Fruit fly (Drosophila melanogaster) whole organism, embryonic: ENCODE data around the gene Patj.

ENCODE experiments used
- Ada2b ChIP-seq: fragments of 200-800 bp; sonication (Bioruptor generic); IDR thresholded peaks from 2 replicates; pipeline ENCODE4 v1.3.6; 2022; ENCODE audit warnings: missing biosample characterization, missing genetic modification characterization
- CG11085 ChIP-seq: fragments of 200-800 bp; sonication (Bioruptor generic); IDR thresholded peaks from 2 replicates; pipeline ENCODE4 v1.3.6; 2022; ENCODE audit warnings: missing biosample characterization, missing genetic modification characterization
- CG11695 ChIP-seq: fragments of 200-800 bp; sonication (Bioruptor generic); IDR thresholded peaks from 3 replicates; pipeline ENCODE4 v1.3.6; 2022; ENCODE audit warnings: missing biosample characterization, missing genetic modification characterization
- CG13287 ChIP-seq: fragments of 200-800 bp; sonication (Bioruptor generic); IDR thresholded peaks from 2 replicates; pipeline ENCODE4 v1.3.6; 2022; ENCODE audit warnings: missing biosample characterization, missing genetic modification characterization; ENCODE audit not compliant: partially characterized antibody
- CG15479 ChIP-seq: fragments of 200-800 bp; sonication (Bioruptor generic); optimal IDR thresholded peaks from 3 replicates; lab custom pipeline; 2019; ENCODE audit warnings: missing biosample characterization, mild to moderate bottlenecking, missing genetic modification characterization, moderate library complexity
- CG15601 ChIP-seq: fragments of 200-800 bp; sonication (Bioruptor generic); optimal IDR thresholded peaks from 3 replicates; lab custom pipeline; 2019; ENCODE audit warnings: missing biosample characterization, mild to moderate bottlenecking, missing genetic modification characterization, moderate library complexity
- CG17802 ChIP-seq: fragments of 200-800 bp; sonication (Bioruptor generic); optimal IDR thresholded peaks from 2 replicates; lab custom pipeline; 2018; ENCODE audit warnings: missing biosample characterization, mild to moderate bottlenecking, missing genetic modification characterization, moderate library complexity
- CG18599 ChIP-seq: fragments of 200-800 bp; sonication (Bioruptor generic); optimal IDR thresholded peaks from 3 replicates; lab custom pipeline; 2017; ENCODE audit warnings: missing biosample characterization, missing genetic modification characterization, mild to moderate bottlenecking, moderate library complexity, missing genetic modification reagents
- CG2678 ChIP-seq: fragments of 200-800 bp; sonication (Bioruptor generic); optimal IDR thresholded peaks from 3 replicates; lab custom pipeline; 2019; ENCODE audit warnings: missing biosample characterization, mild to moderate bottlenecking, missing genetic modification characterization, moderate library complexity
- CG2875 ChIP-seq: fragments of 200-800 bp; sonication (Bioruptor generic); optimal IDR thresholded peaks from 2 replicates; lab custom pipeline; 2017; ENCODE audit warnings: missing biosample characterization, mild to moderate bottlenecking, missing genetic modification characterization, missing genetic modification reagents
- CG32767 ChIP-seq: fragments of 200-800 bp; sonication (Bioruptor generic); IDR thresholded peaks from 2 replicates; pipeline ENCODE4 v1.3.6; 2022; ENCODE audit warnings: missing biosample characterization, missing genetic modification characterization
- CG3838 ChIP-seq: fragments of 200-800 bp; sonication (Bioruptor generic); optimal IDR thresholded peaks from 3 replicates; lab custom pipeline; 2016; ENCODE audit warnings: missing biosample characterization, missing genetic modification characterization
- CG6791 ChIP-seq: fragments of 200-800 bp; sonication (Bioruptor generic); IDR thresholded peaks from 3 replicates; pipeline ENCODE4 v1.3.6; 2022; ENCODE audit warnings: missing biosample characterization, missing genetic modification characterization; ENCODE audit not compliant: partially characterized antibody
- CG7556 ChIP-seq: fragments of 200-800 bp; sonication (Bioruptor generic); optimal IDR thresholded peaks from 2 replicates; lab custom pipeline; 2017; ENCODE audit warnings: missing biosample characterization, mild to moderate bottlenecking, missing genetic modification characterization
- CG8281 ChIP-seq: fragments of 200-800 bp; sonication (Bioruptor generic); optimal IDR thresholded peaks from 2 replicates; lab custom pipeline; 2018; ENCODE audit warnings: missing biosample characterization, mild to moderate bottlenecking, missing genetic modification characterization, moderate library complexity
- CG9727 ChIP-seq: fragments of 200-800 bp; sonication (Bioruptor generic); optimal IDR thresholded peaks from 3 replicates; lab custom pipeline; 2017; ENCODE audit warnings: missing biosample characterization, mild to moderate bottlenecking, missing genetic modification characterization
- CG9797 ChIP-seq: fragments of 200-800 bp; sonication (Bioruptor generic); optimal IDR thresholded peaks from 3 replicates; lab custom pipeline; 2018; ENCODE audit warnings: missing biosample characterization, mild to moderate bottlenecking, missing genetic modification characterization
- CG9876 ChIP-seq: fragments of 200-800 bp; sonication (Bioruptor generic); optimal IDR thresholded peaks from 2 replicates; lab custom pipeline; 2016; ENCODE audit warnings: missing biosample characterization, missing genetic modification characterization
- Dip3 ChIP-seq: fragments of 200-800 bp; sonication (Bioruptor generic); optimal IDR thresholded peaks from 3 replicates; lab custom pipeline; 2016; ENCODE audit warnings: missing biosample characterization, missing genetic modification characterization
- Hmx ChIP-seq: fragments of 200-800 bp; sonication (Bioruptor generic); optimal IDR thresholded peaks from 2 replicates; lab custom pipeline; 2016; ENCODE audit warnings: missing biosample characterization, missing genetic modification characterization
- Hsf ChIP-seq: fragments of 200-800 bp; sonication (Bioruptor generic); optimal IDR thresholded peaks from 3 replicates; lab custom pipeline; 2016; ENCODE audit warnings: missing biosample characterization, missing genetic modification characterization
- Meics ChIP-seq: fragments of 200-800 bp; sonication (Bioruptor generic); optimal IDR thresholded peaks from 2 replicates; lab custom pipeline; 2017; ENCODE audit warnings: missing biosample characterization, mild to moderate bottlenecking, missing genetic modification characterization
- NC2β ChIP-seq: fragments of 200-800 bp; sonication (Bioruptor generic); optimal IDR thresholded peaks from 2 replicates; lab custom pipeline; 2016; ENCODE audit warnings: missing biosample characterization, missing genetic modification characterization
- Neu2 ChIP-seq: fragments of 200-800 bp; sonication (Bioruptor generic); optimal IDR thresholded peaks from 3 replicates; lab custom pipeline; 2016; ENCODE audit warnings: missing biosample characterization, missing genetic modification characterization, borderline replicate concordance
- Optix ChIP-seq: fragments of 200-800 bp; sonication (Bioruptor generic); IDR thresholded peaks from 3 replicates; pipeline ENCODE4 v1.3.6; 2022; ENCODE audit warnings: missing biosample characterization, missing genetic modification characterization
- Pdp1 ChIP-seq, 2 experiments: fragments of 200-800 bp; sonication (Bioruptor generic); optimal IDR thresholded peaks; 3 replicates each; lab custom pipeline; 2016; ENCODE audit warnings: missing biosample characterization in 2 of 2, missing genetic modification characterization in 2 of 2, mild to moderate bottlenecking in 1 of 2, moderate library complexity in 1 of 2
- Poxn ChIP-seq: fragments of 200-800 bp; sonication (Bioruptor generic); IDR thresholded peaks from 2 replicates; pipeline ENCODE4 v1.3.6; 2022; ENCODE audit warnings: missing biosample characterization, missing genetic modification characterization
- Six4 ChIP-seq: fragments of 200-800 bp; sonication (Bioruptor generic); optimal IDR thresholded peaks from 2 replicates; lab custom pipeline; 2016; ENCODE audit warnings: missing biosample characterization, missing genetic modification characterization
- Sox100B ChIP-seq: fragments of 200-800 bp; sonication (Bioruptor generic); optimal IDR thresholded peaks from 3 replicates; lab custom pipeline; 2018; ENCODE audit warnings: missing biosample characterization, mild to moderate bottlenecking, missing genetic modification characterization
- TFAM ChIP-seq: fragments of 200-800 bp; sonication (Bioruptor generic); optimal IDR thresholded peaks from 2 replicates; lab custom pipeline; 2017; ENCODE audit warnings: missing biosample characterization, missing genetic modification characterization, inconsistent platforms
- ab ChIP-seq: fragments of 200-800 bp; sonication (Bioruptor generic); optimal IDR thresholded peaks from 2 replicates; lab custom pipeline; 2016; ENCODE audit warnings: missing biosample characterization, missing genetic modification characterization
- abd-A ChIP-seq: fragments of 200-800 bp; sonication (Bioruptor generic); optimal IDR thresholded peaks from 3 replicates; lab custom pipeline; 2019; ENCODE audit warnings: missing biosample characterization, mild to moderate bottlenecking, missing genetic modification characterization, moderate library complexity
- al ChIP-seq: fragments of 200-800 bp; sonication (Bioruptor generic); IDR thresholded peaks from 2 replicates; pipeline ENCODE4 v1.3.6; 2022; ENCODE audit warnings: missing biosample characterization, missing genetic modification characterization
- amos ChIP-seq: fragments of 200-800 bp; sonication (Bioruptor generic); IDR thresholded peaks from 2 replicates; pipeline ENCODE4 v1.3.6; 2022; ENCODE audit warnings: missing biosample characterization, missing genetic modification characterization; ENCODE audit not compliant: partially characterized antibody
- cato ChIP-seq: fragments of 200-800 bp; sonication (Bioruptor generic); optimal IDR thresholded peaks from 2 replicates; lab custom pipeline; 2016; ENCODE audit warnings: missing biosample characterization, missing genetic modification characterization, borderline replicate concordance
- dimm ChIP-seq: fragments of 200-800 bp; sonication (Bioruptor generic); IDR thresholded peaks from 2 replicates; pipeline ENCODE4 v1.3.6; 2022; ENCODE audit warnings: missing biosample characterization, missing genetic modification characterization
- dpn ChIP-seq, 2 experiments: fragments of 200-800 bp; sonication (Bioruptor generic); optimal IDR thresholded peaks; 3 replicates each; lab custom pipeline; 2016; ENCODE audit warnings: missing biosample characterization in 2 of 2, missing genetic modification characterization in 2 of 2
- ewg ChIP-seq: fragments of 200-800 bp; sonication (Bioruptor generic); optimal IDR thresholded peaks from 3 replicates; lab custom pipeline; 2017; ENCODE audit warnings: mild to moderate bottlenecking, missing biosample characterization, missing genetic modification reagents, missing genetic modification characterization
- fd64A ChIP-seq: fragments of 200-800 bp; sonication (Bioruptor generic); optimal IDR thresholded peaks from 3 replicates; lab custom pipeline; 2018; ENCODE audit warnings: missing biosample characterization, mild to moderate bottlenecking, missing genetic modification characterization
- hth ChIP-seq: fragments of >200 bp; optimal IDR thresholded peaks from 2 replicates; lab custom pipeline; 2017; ENCODE audit warnings: inconsistent platforms
- knrl ChIP-seq: fragments of 200-800 bp; sonication (Bioruptor generic); IDR thresholded peaks from 3 replicates; pipeline ENCODE4 v1.3.6; 2022; ENCODE audit warnings: missing biosample characterization, missing genetic modification characterization; ENCODE audit not compliant: partially characterized antibody
- nau ChIP-seq: fragments of 200-800 bp; sonication (Bioruptor generic); optimal IDR thresholded peaks from 3 replicates; lab custom pipeline; 2017; ENCODE audit warnings: missing biosample characterization, mild to moderate bottlenecking, missing genetic modification characterization, missing genetic modification reagents
- pan ChIP-seq, 4 experiments: fragments of >200 bp in 3 of 4; fragments of 200-800 bp in 1 of 4; sonication (Bioruptor generic) in 1 of 4; optimal IDR thresholded peaks in 3 of 4; IDR thresholded peaks in 1 of 4; 2 replicates each; pipeline versions ENCODE4 v1.3.6 to Lab custom; 2017 to 2022; ENCODE audit warnings: missing biosample characterization in 2 of 4, missing genetic modification characterization in 2 of 4, mixed read lengths in 1 of 4
- pzg ChIP-seq: fragments of 200-800 bp; sonication (Bioruptor generic); optimal IDR thresholded peaks from 3 replicates; lab custom pipeline; 2018; ENCODE audit warnings: missing biosample characterization, mild to moderate bottlenecking, missing genetic modification characterization, moderate library complexity
- sens ChIP-seq: fragments of 200-800 bp; sonication (Bioruptor generic); peaks from one replicate; lab custom pipeline; 2016; ENCODE audit warnings: missing biosample characterization, missing genetic modification characterization
- sima ChIP-seq: fragments of 200-800 bp; sonication (Bioruptor generic); optimal IDR thresholded peaks from 2 replicates; lab custom pipeline; 2016; ENCODE audit warnings: missing biosample characterization, missing genetic modification characterization
- sisA ChIP-seq: fragments of 200-800 bp; sonication (Bioruptor generic); IDR thresholded peaks from 2 replicates; pipeline ENCODE4 v1.3.6; 2022; ENCODE audit warnings: missing biosample characterization, missing genetic modification characterization
- stc ChIP-seq: fragments of 200-800 bp; sonication (Bioruptor generic); IDR thresholded peaks from 2 replicates; pipeline ENCODE4 v1.3.6; 2022; ENCODE audit warnings: missing biosample characterization, missing genetic modification characterization
- trem ChIP-seq: fragments of 200-800 bp; optimal IDR thresholded peaks from 3 replicates; lab custom pipeline; 2019; ENCODE audit warnings: missing biosample characterization, mild to moderate bottlenecking, missing genetic modification characterization, moderate library complexity
- unpg ChIP-seq: fragments of 200-800 bp; sonication (Bioruptor generic); optimal IDR thresholded peaks from 3 replicates; lab custom pipeline; 2018; ENCODE audit warnings: missing biosample characterization, mild to moderate bottlenecking, missing genetic modification characterization, moderate library complexity
- zfh2 ChIP-seq: fragments of 200-800 bp; sonication (Bioruptor generic); optimal IDR thresholded peaks from 2 replicates; lab custom pipeline; 2016; ENCODE audit warnings: missing biosample characterization, missing genetic modification characterization

Patj gene

DNA sequence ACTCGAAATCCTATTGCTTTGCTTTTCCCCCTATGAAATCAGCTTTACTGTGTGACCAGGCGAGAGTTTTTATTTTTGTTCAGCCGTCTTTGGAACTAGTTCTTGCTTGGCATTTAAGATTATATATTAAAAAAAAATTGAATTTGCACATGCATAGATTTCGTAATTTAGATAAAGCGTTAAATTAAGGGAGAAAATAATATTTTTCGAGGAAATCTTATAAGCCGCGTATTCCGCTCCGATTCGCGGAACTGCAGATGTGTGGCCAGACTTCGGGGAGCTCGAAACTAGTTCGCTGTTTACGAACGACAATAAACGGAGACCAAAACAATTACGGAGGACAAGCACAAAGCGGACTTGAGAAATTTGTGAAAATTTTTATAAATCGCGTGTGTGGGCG, 4.2 kb downstream of the Patj start, which contains the start of the genes JTBR and CG42676 (continued):
- TF ChIP-seq CG2875 (GFP tag; lab: Kevin White, UChicago) (no peak), CG15479 (GFP tag; lab: Kevin White, UChicago) (no peak), Poxn (GFP tag; lab: Robert Waterston, UW) (no peak), Hmx (GFP tag; lab: Kevin White, UChicago) (no peak), CG32767 (GFP tag; lab: Robert Waterston, UW) (no peak), CG7556 (no peak), trem (peak; percentile 61), Sox100B (GFP tag; lab: Kevin White, UChicago) (no peak), sens (peak; percentile 71), CG2678 (tag; lab: Kevin White, UChicago) (no peak), Hsf (peak; percentile 5), knrl (GFP tag; lab: Robert Waterston, UW) (peak; percentile 71), amos (GFP tag; lab: Robert Waterston, UW) (peak; percentile 42; the same call in 1 of the 2 replicates), Meics (GFP tag; lab: Kevin White, UChicago) (no peak), pan (optimal IDR thresholded peaks at IDR 0.05; lab: Kevin White, UChicago) (no peak), pan (GFP tag; optimal IDR thresholded peaks at IDR 0.05 in 1 of 2, IDR thresholded peaks at IDR 0.05 in 1 of 2) (no peak), CG8281 (no peak), fd64A (GFP tag; lab: Kevin White, UChicago) (no peak), CG11085 (GFP tag; lab: Robert Waterston, UW) (no peak), ewg (no peak), CG9876 (no peak), TFAM (GFP tag; lab: Kevin White, UChicago) (no peak), Optix (GFP tag; lab: Robert Waterston, UW) (no peak), CG17802 (tag; lab: Kevin White, UChicago) (no peak), CG9727 (GFP tag; lab: Kevin White, UChicago) (no peak), CG11695 (no peak), Neu2 (GFP tag; lab: Kevin White, UChicago) (no peak), Six4 (GFP tag; lab: Kevin White, UChicago) (no peak), nau (GFP tag; lab: Kevin White, UChicago) (no peak), Ada2b (GFP tag; lab: Robert Waterston, UW) (no peak), dimm (GFP tag; lab: Robert Waterston, UW) (no peak), sisA (GFP tag; lab: Robert Waterston, UW) (no peak), CG15601 (no peak), pzg (peak; percentile 65), ab (GFP tag; lab: Kevin White, UChicago) (no peak), hth (lab: Kevin White, UChicago) (no peak), al (GFP tag; lab: Robert Waterston, UW) (no peak), Dip3 (GFP tag; lab: Kevin White, UChicago) (no peak), zfh2 (GFP tag; lab: Kevin White, UChicago) (no peak), sima (no peak), stc (GFP tag; lab: Robert Waterston, UW) (no peak), unpg (GFP tag; lab: Kevin White, UChicago) (no peak), CG18599 (GFP tag; lab: Kevin White, UChicago) (no peak), Pdp1 (GFP tag; optimal IDR thresholded peaks at IDR 0.05; lab: Kevin White, UChicago) (peak in 1 of 2 experiments; percentile 45), CG9797 (GFP tag; lab: Kevin White, UChicago) (peak; percentile 87), NC2β (peak; percentile 16), CG3838 (GFP tag; lab: Kevin White, UChicago) (no peak), CG13287 (peak; percentile 73), CG6791 (GFP tag; lab: Robert Waterston, UW) (no peak), abd-A (tag; lab: Kevin White, UChicago) (no peak), dpn (GFP tag; optimal IDR thresholded peaks at IDR 0.05; lab: Kevin White, UChicago) (peak in 1 of 2 experiments; percentile 30), cato (no peak)
